Fruit fly (Drosophila melanogaster): ENCODE data around the gene msk.

The msk gene

DNA sequence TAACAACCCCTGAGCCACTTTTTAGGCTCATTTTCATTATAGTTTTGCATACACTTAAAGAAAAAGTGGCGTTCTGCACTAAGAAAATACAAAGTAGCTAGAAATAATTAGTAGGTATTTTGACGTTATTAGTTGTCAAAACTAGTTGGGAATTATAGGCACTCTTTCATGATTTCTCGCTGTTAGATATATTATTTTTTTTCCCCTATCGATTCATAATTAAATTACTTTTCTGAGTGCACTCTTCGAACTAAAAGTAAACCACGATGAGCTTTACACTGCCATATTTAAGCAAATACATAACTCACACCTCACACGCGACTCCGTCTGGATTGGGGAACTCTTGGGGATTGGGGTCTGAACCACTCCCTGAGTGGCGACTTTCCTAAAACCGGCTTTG, 43.3 kb upstream of the msk start (continued):
- peak; percentile 10 for TF ChIP-seq slou (GFP tag; optimal IDR thresholded peaks at IDR 0.05)
- no peak for TF ChIP-seq bowl (GFP tag; IDR thresholded peaks at IDR 0.05)
- peak; percentile 47 for TF ChIP-seq sqz (GFP tag; optimal IDR thresholded peaks at IDR 0.05)
- TF ChIP-seq fu2 (GFP tag; optimal IDR thresholded peaks at IDR 0.05): no peak
- TF ChIP-seq zfh1 (GFP tag; IDR thresholded peaks at IDR 0.05): peak; percentile 64
- peak; percentile 3 for TF ChIP-seq gcm (GFP tag; optimal IDR thresholded peaks at IDR 0.05)
- TF ChIP-seq gsb (GFP tag; IDR thresholded peaks at IDR 0.05): peak; percentile 51; the same call in 1 of the 2 replicates
- TF ChIP-seq CG12299 (tag; optimal IDR thresholded peaks at IDR 0.05): no peak
- peak; percentile 7 for TF ChIP-seq abd-A (tag; optimal IDR thresholded peaks at IDR 0.05)
- TF ChIP-seq Rx (GFP tag; IDR thresholded peaks at IDR 0.05): peak; percentile 54
- TF ChIP-seq kni (GFP tag; optimal IDR thresholded peaks at IDR 0.05): peak; percentile 57
- peak; percentile 51 for TF ChIP-seq onecut (GFP tag; IDR thresholded peaks at IDR 0.05)
- TF ChIP-seq CG13424 (tag; optimal IDR thresholded peaks at IDR 0.05): peak; percentile 28
- no peak for TF ChIP-seq Dfd (GFP tag; optimal IDR thresholded peaks at IDR 0.05)
- peak; percentile 52; the same call in 1 of the 3 replicates for TF ChIP-seq C15 (GFP tag; IDR thresholded peaks at IDR 0.05)
- no peak for TF ChIP-seq sc (optimal IDR thresholded peaks at IDR 0.05)
- TF ChIP-seq sc (GFP tag; optimal IDR thresholded peaks at IDR 0.05): no peak
- TF ChIP-seq CG17568 (GFP tag; optimal IDR thresholded peaks at IDR 0.05): no peak
- no peak for TF ChIP-seq chinmo (GFP tag; IDR thresholded peaks at IDR 0.05; ENCODE audit: partially characterized antibody)
- TF ChIP-seq H15 (GFP tag; IDR thresholded peaks at IDR 0.05): no peak; the same call in 2 of the 3 replicates
- no peak for TF ChIP-seq CG2129 (GFP tag; IDR thresholded peaks at IDR 0.05; ENCODE audit: partially characterized antibody)
- peak; percentile 86 for TF ChIP-seq CG17359 (tag; optimal IDR thresholded peaks at IDR 0.05)
- peak; percentile 36 for TF ChIP-seq Hmr (GFP tag; optimal IDR thresholded peaks at IDR 0.05)
- TF ChIP-seq CG32532 (GFP tag; IDR thresholded peaks at IDR 0.05): peak; percentile 81
- TF ChIP-seq gro (GFP tag; optimal IDR thresholded peaks at IDR 0.05): peak; percentile 37
- TF ChIP-seq ATbp (GFP tag; optimal IDR thresholded peaks at IDR 0.05): peak; percentile 25
- no peak for TF ChIP-seq ewg (GFP tag; optimal IDR thresholded peaks at IDR 0.05)
- TF ChIP-seq ro (GFP tag; IDR thresholded peaks at IDR 0.05): 0 out of 2 replicates have a peak, but pooled peaks have one; percentile 38
- TF ChIP-seq Hand (GFP tag; optimal IDR thresholded peaks at IDR 0.05): no peak
- no peak for TF ChIP-seq bbx (GFP tag; IDR thresholded peaks at IDR 0.05; ENCODE audit: partially characterized antibody)
- TF ChIP-seq nerfin-2 (GFP tag; IDR thresholded peaks at IDR 0.05; ENCODE audit: partially characterized antibody): no peak
- peak; percentile 63 for TF ChIP-seq Abd-B (GFP tag; optimal IDR thresholded peaks at IDR 0.05)
- TF ChIP-seq CG34422 (GFP tag; IDR thresholded peaks at IDR 0.05): no peak
- TF ChIP-seq CG9727 (GFP tag; optimal IDR thresholded peaks at IDR 0.05): peak; percentile 67
- TF ChIP-seq CG7963 (GFP tag; IDR thresholded peaks at IDR 0.05; ENCODE audit: partially characterized antibody): no peak
- peak; percentile 23 for TF ChIP-seq CG17186 (GFP tag; optimal IDR thresholded peaks at IDR 0.05)
- no peak for TF ChIP-seq schlank (tag; optimal IDR thresholded peaks at IDR 0.05)
- no peak for TF ChIP-seq CG8765 (GFP tag; IDR thresholded peaks at IDR 0.05)
- peak; percentile 71 for TF ChIP-seq CG4854 (GFP tag; optimal IDR thresholded peaks at IDR 0.05)
- peak; percentile 25 for TF ChIP-seq lilli (GFP tag; optimal IDR thresholded peaks at IDR 0.05)
- TF ChIP-seq pum (GFP tag; optimal IDR thresholded peaks at IDR 0.05): peak; percentile 54
- TF ChIP-seq Antp (GFP tag; optimal IDR thresholded peaks at IDR 0.05): peak; percentile 59
- no peak for TF ChIP-seq CG3838 (GFP tag; optimal IDR thresholded peaks at IDR 0.05)
- peak; percentile 74 for TF ChIP-seq sisA (GFP tag; IDR thresholded peaks at IDR 0.05)
- no peak for TF ChIP-seq Hr39 (optimal IDR thresholded peaks at IDR 0.05)
- TF ChIP-seq CG7357 (GFP tag; IDR thresholded peaks at IDR 0.05): 0 out of 3 replicates have a peak, but pooled peaks have one; percentile 33
- peak; percentile 22; the same call in 1 of the 2 replicates for TF ChIP-seq sens-2 (GFP tag; IDR thresholded peaks at IDR 0.05)
- TF ChIP-seq CG6689 (GFP tag; IDR thresholded peaks at IDR 0.05): peak; percentile 68
- peak; percentile 29 for TF ChIP-seq CG10274 (GFP tag; optimal IDR thresholded peaks at IDR 0.05)
- peak; percentile 47 for TF ChIP-seq CG6683 (GFP tag; optimal IDR thresholded peaks at IDR 0.05)
- TF ChIP-seq Bteb2 (GFP tag; optimal IDR thresholded peaks at IDR 0.05): no peak

Data from whole organism, embryonic.